Worm (Caenorhabditis elegans) whole organism, early embryonic: ENCODE results near the gene srh-293.

Experiments used
- ama-1 ChIP-seq: fragments of 150-350 bp; optimal IDR thresholded peaks from 2 replicates; lab custom pipeline; 2014
- ceh-13 ChIP-seq: fragments of 200-800 bp; sonication (Bioruptor generic); optimal IDR thresholded peaks from 2 replicates; lab custom pipeline; 2018; ENCODE audit warnings: mild to moderate bottlenecking, missing genetic modification characterization, missing compliant biosample characterization
- ceh-36 ChIP-seq: sonication (generic microtip); optimal IDR thresholded peaks from 2 replicates; lab custom pipeline; 2016; ENCODE audit warnings: missing genetic modification characterization, inconsistent platforms, missing compliant biosample characterization
- flt-1 ChIP-seq: fragments of 200-800 bp; sonication (Bioruptor generic); IDR thresholded peaks from 2 replicates; pipeline ENCODE4 v1.3.6; 2022; ENCODE audit warnings: missing genetic modification characterization, missing compliant biosample characterization
- hmg-4 ChIP-seq: fragments of 200-800 bp; sonication (Bioruptor generic); optimal IDR thresholded peaks from 2 replicates; lab custom pipeline; 2018; ENCODE audit warnings: mild to moderate bottlenecking, missing genetic modification characterization, missing compliant biosample characterization
- pes-1 ChIP-seq: fragments of 200-800 bp; sonication (Bioruptor generic); IDR thresholded peaks from 2 replicates; pipeline ENCODE4 v1.3.6; 2022; ENCODE audit warnings: missing genetic modification reagents, missing genetic modification characterization, missing compliant biosample characterization
- scrt-1 ChIP-seq: fragments of 200-800 bp; sonication (Bioruptor generic); IDR thresholded peaks from 2 replicates; pipeline ENCODE4 v1.3.6; 2022; ENCODE audit warnings: missing genetic modification characterization, missing compliant biosample characterization

DNA sequence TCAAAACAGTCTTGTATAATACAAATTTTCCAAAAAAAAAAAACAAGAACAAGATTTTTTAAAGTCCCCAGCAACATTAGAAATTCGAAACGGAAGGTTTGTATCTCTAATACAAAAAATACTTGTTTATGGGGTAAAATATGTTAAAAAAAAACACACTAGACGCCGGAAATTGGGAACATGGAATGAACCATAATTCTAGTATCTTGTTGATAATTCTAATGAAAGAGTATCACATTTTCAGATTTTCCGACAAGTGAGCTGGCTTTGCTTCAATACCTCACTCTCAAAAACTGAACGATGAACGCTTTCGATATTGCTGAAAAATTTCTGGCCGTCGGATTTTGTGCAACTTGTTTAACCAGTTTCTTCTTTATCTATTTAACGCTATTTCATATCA, 31.8 kb downstream of the srh-293 start, which contains the start of gene str-60:
- TF ChIP-seq ama-1, result no peak
- TF ChIP-seq flt-1 (GFP tag; lab: Robert Waterston, UW), result no peak
- TF ChIP-seq hmg-4 (GFP tag; lab: Kevin White, UChicago), result no peak
- no peak for TF ChIP-seq pes-1 (GFP tag; lab: Robert Waterston, UW)
- TF ChIP-seq ceh-36 (tag; lab: Kevin White, UChicago), result no peak
- TF ChIP-seq scrt-1 (GFP tag; lab: Robert Waterston, UW), result no peak
- no peak for TF ChIP-seq ceh-13 (GFP tag; lab: Kevin White, UChicago)
